Fruit fly (Drosophila melanogaster): ENCODE results near the gene CG3040.
A peak's percentile ranks its signal among the peaks of the same experiment; 100 is the strongest.

Gene CG3040

dm6 chrX:6937417-6937816, 35.8 kb downstream of the CG3040 start:
- TF ChIP-seq CG8119 (GFP tag; IDR thresholded peaks at IDR 0.05) (no peak), fkh (GFP tag; optimal IDR thresholded peaks at IDR 0.05) (peak; percentile 36)

DNA sequence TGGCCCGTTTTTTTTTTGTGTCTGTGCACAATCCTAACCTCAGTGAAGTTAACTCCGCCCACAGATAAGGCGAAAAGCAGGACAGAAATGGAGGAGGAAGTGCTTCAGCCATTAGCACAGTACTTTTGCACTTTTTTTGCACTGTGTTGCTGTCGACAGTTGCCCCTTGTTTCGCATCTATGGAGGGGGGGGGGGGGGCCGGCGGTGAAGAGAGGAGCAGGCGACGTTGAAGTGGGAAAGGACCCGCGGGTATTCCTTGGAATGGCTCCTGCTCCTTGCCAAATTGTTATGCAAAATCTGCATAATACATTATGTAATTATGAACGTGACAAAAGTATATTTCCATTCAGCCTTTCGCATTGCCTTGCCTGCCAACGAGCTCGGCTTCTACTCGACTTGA, 36.3 kb downstream of the CG3040 start:
- TF ChIP-seq Eip75B (GFP tag; optimal IDR thresholded peaks at IDR 0.05) = no peak
- TF ChIP-seq salr (GFP tag; optimal IDR thresholded peaks at IDR 0.05) = no peak
- TF ChIP-seq Eip93F (GFP tag; optimal IDR thresholded peaks at IDR 0.05) = no peak
- peak; percentile 6 for TF ChIP-seq CG32006 (GFP tag; optimal IDR thresholded peaks at IDR 0.05)

DNA sequence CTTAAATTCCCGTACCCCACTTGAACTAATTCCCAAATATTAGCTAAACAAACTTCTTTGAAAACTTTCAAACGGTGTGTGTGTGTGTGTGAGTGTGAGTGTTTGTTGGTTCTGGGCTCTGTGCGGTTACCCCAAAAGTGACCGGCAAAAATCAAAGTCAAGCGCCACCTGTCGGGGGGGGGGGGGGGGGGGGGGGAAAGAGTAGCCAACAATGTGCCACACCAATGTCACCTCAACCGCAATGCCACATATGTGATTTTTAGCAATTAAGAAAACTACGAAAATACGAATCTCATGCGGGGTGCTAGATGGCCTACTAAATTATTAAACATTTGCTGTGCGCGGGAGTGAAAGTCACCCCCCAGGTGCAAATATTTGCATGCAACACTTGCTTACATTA, 39.4 kb downstream of the CG3040 start:
- TF ChIP-seq Eip93F (GFP tag; optimal IDR thresholded peaks at IDR 0.05) = no peak
- no peak for TF ChIP-seq CG8632 (GFP tag; optimal IDR thresholded peaks at IDR 0.05)
- TF ChIP-seq ss (GFP tag; optimal IDR thresholded peaks at IDR 0.05) = no peak
- TF ChIP-seq CG32006 (GFP tag; optimal IDR thresholded peaks at IDR 0.05) = no peak
- no peak for TF ChIP-seq cyc (GFP tag; optimal IDR thresholded peaks at IDR 0.05)
- no peak for TF ChIP-seq spab (GFP tag; optimal IDR thresholded peaks at IDR 0.05)
- no peak for TF ChIP-seq dac (GFP tag; optimal IDR thresholded peaks at IDR 0.05)
- no peak for TF ChIP-seq achi (GFP tag; optimal IDR thresholded peaks at IDR 0.05)
- no peak for TF ChIP-seq Ets96B (tag; optimal IDR thresholded peaks at IDR 0.05)
- no peak for TF ChIP-seq CG8119 (GFP tag; IDR thresholded peaks at IDR 0.05)
- no peak for TF ChIP-seq topi (GFP tag; optimal IDR thresholded peaks at IDR 0.05)
- TF ChIP-seq CG31627 (GFP tag; optimal IDR thresholded peaks at IDR 0.05) = no peak
- TF ChIP-seq CG34406 (GFP tag; optimal IDR thresholded peaks at IDR 0.05) = no peak
- TF ChIP-seq salr (GFP tag; optimal IDR thresholded peaks at IDR 0.05) = no peak
- TF ChIP-seq fkh (GFP tag; optimal IDR thresholded peaks at IDR 0.05) = no peak
- no peak for TF ChIP-seq acj6 (GFP tag; optimal IDR thresholded peaks at IDR 0.05)
- TF ChIP-seq Met (GFP tag; optimal IDR thresholded peaks at IDR 0.05) = no peak

- TF ChIP-seq Eip75B (GFP tag; optimal IDR thresholded peaks at IDR 0.05) = no peak
- no peak for TF ChIP-seq cyc (GFP tag; optimal IDR thresholded peaks at IDR 0.05)
- no peak for TF ChIP-seq CG11902 (GFP tag; optimal IDR thresholded peaks at IDR 0.05)
- no peak for TF ChIP-seq CG6163 (GFP tag; IDR thresholded peaks at IDR 0.05)
- TF ChIP-seq Sox15 (GFP tag; optimal IDR thresholded peaks at IDR 0.05) = no peak
These were observed 44.1 kb downstream of the CG3040 start for dm6 chrX:6929086-6929485.

Measured in whole organism, prepupa.